Worm (Caenorhabditis elegans): ENCODE measurements around the gene sri-72.

Gene sri-72

ce11 chrV:556055-556454 lies 11.9 kb downstream of the sri-72 start, which contains the start of gene srx-8:
Gene srx-8 (minus strand): TSS chrV:556155.
- TF ChIP-seq hnd-1 (tag; optimal IDR thresholded peaks at IDR 0.05) (no peak), scrt-1 (GFP tag; IDR thresholded peaks at IDR 0.05) (no peak), hmbx-1 (tag; optimal IDR thresholded peaks at IDR 0.05) (no peak), ceh-13 (GFP tag; optimal IDR thresholded peaks at IDR 0.05) (no peak), ets-7 (tag; optimal IDR thresholded peaks at IDR 0.05) (no peak), aly-1 (tag; optimal IDR thresholded peaks at IDR 0.05) (no peak), pes-1 (GFP tag; IDR thresholded peaks at IDR 0.05) (no peak)

ce11 chrV:553067-553466 lies 14.9 kb downstream of the sri-72 start, which contains the start of gene C14C6.8:
Gene C14C6.8 (minus strand): TSS chrV:553167.
- no peak for TF ChIP-seq tbx-11 (GFP tag; IDR thresholded peaks at IDR 0.05)
- TF ChIP-seq hnd-1 (tag; optimal IDR thresholded peaks at IDR 0.05) = no peak
- no peak for TF ChIP-seq ets-7 (tag; optimal IDR thresholded peaks at IDR 0.05)
- no peak for TF ChIP-seq scrt-1 (GFP tag; IDR thresholded peaks at IDR 0.05)
- TF ChIP-seq F13C5.2 (tag; optimal IDR thresholded peaks at IDR 0.05) = no peak
- TF ChIP-seq pes-1 (GFP tag; IDR thresholded peaks at IDR 0.05) = no peak
- TF ChIP-seq ceh-13 (GFP tag; optimal IDR thresholded peaks at IDR 0.05) = no peak
- no peak for TF ChIP-seq ama-1 (optimal IDR thresholded peaks at IDR 0.05)
- TF ChIP-seq hmbx-1 (tag; optimal IDR thresholded peaks at IDR 0.05) = no peak
- no peak for TF ChIP-seq aly-1 (tag; optimal IDR thresholded peaks at IDR 0.05)
- TF ChIP-seq flt-1 (GFP tag; IDR thresholded peaks at IDR 0.05) = no peak
- TF ChIP-seq B0310.2 (tag; optimal IDR thresholded peaks at IDR 0.05) = no peak
- no peak for TF ChIP-seq tbx-37 (GFP tag; conservative IDR thresholded peaks at IDR 0.05)
- no peak for TF ChIP-seq sea-1 (GFP tag; conservative IDR thresholded peaks at IDR 0.05)
- no peak for TF ChIP-seq tra-4 (tag; optimal IDR thresholded peaks at IDR 0.05)
- TF ChIP-seq hmg-4 (GFP tag; optimal IDR thresholded peaks at IDR 0.05) = no peak
- TF ChIP-seq ceh-36 (tag; optimal IDR thresholded peaks at IDR 0.05) = no peak

ce11 chrV:552406-552805 lies 15.6 kb downstream of the sri-72 start:
- no peak for TF ChIP-seq hmbx-1 (tag; optimal IDR thresholded peaks at IDR 0.05)
- no peak for TF ChIP-seq flt-1 (GFP tag; IDR thresholded peaks at IDR 0.05)
- no peak for TF ChIP-seq sea-1 (GFP tag; conservative IDR thresholded peaks at IDR 0.05)
- no peak for TF ChIP-seq tbx-11 (GFP tag; IDR thresholded peaks at IDR 0.05)

- TF ChIP-seq B0310.2 (tag; optimal IDR thresholded peaks at IDR 0.05) = no peak
- TF ChIP-seq sea-1 (GFP tag; conservative IDR thresholded peaks at IDR 0.05) = no peak
- no peak for TF ChIP-seq pes-1 (GFP tag; IDR thresholded peaks at IDR 0.05)
- no peak for TF ChIP-seq ceh-13 (GFP tag; optimal IDR thresholded peaks at IDR 0.05)
- no peak for TF ChIP-seq ama-1 (optimal IDR thresholded peaks at IDR 0.05)
- no peak for TF ChIP-seq ceh-36 (tag; optimal IDR thresholded peaks at IDR 0.05)
- no peak for TF ChIP-seq scrt-1 (GFP tag; IDR thresholded peaks at IDR 0.05)
- TF ChIP-seq F13C5.2 (tag; optimal IDR thresholded peaks at IDR 0.05) = no peak
- TF ChIP-seq tbx-37 (GFP tag; conservative IDR thresholded peaks at IDR 0.05) = no peak
- no peak for TF ChIP-seq hmg-4 (GFP tag; optimal IDR thresholded peaks at IDR 0.05)
- TF ChIP-seq hnd-1 (tag; optimal IDR thresholded peaks at IDR 0.05) = no peak
Observed at ce11 chrV:547980-548379, 20.0 kb downstream of the sri-72 start, which contains the start of gene C14C6.6. Gene C14C6.6 (minus strand): TSS chrV:548080.

DNA sequence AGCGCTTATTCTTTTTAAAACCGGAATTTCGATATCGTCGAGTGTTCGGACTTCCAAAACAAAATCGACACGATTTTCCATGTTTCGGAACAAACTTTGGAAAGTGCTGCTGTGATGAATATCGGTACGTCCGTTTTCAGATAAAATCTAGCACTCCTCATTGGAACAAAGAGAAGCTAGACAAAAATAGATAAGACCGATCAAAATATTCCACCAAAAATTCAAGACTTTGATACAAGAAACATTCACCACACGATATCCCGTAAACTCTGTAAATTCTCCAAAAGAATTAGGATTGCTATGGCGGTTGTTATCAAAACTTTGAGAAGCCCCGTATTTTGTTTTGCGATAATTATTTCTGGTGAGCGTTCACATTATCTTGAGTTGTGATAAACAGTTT lies 24.8 kb downstream of the sri-72 start, which contains the start of gene C14C6.3:
C14C6.3 (plus strand) TSS at position 301 of the 400 bp plus-strand sequence.
- TF ChIP-seq ceh-13 (GFP tag; optimal IDR thresholded peaks at IDR 0.05) (no peak), F13C5.2 (tag; optimal IDR thresholded peaks at IDR 0.05) (no peak), hmg-4 (GFP tag; optimal IDR thresholded peaks at IDR 0.05) (no peak), tbx-11 (GFP tag; IDR thresholded peaks at IDR 0.05) (no peak), ama-1 (optimal IDR thresholded peaks at IDR 0.05) (no peak), hmbx-1 (tag; optimal IDR thresholded peaks at IDR 0.05) (no peak), sea-1 (GFP tag; conservative IDR thresholded peaks at IDR 0.05) (no peak), hnd-1 (tag; optimal IDR thresholded peaks at IDR 0.05) (no peak), tra-4 (tag; optimal IDR thresholded peaks at IDR 0.05) (no peak), aly-1 (tag; optimal IDR thresholded peaks at IDR 0.05) (no peak), flt-1 (GFP tag; IDR thresholded peaks at IDR 0.05) (no peak), pes-1 (GFP tag; IDR thresholded peaks at IDR 0.05) (no peak), B0310.2 (tag; optimal IDR thresholded peaks at IDR 0.05) (no peak), scrt-1 (GFP tag; IDR thresholded peaks at IDR 0.05) (no peak), ets-7 (tag; optimal IDR thresholded peaks at IDR 0.05) (no peak), tbx-37 (GFP tag; conservative IDR thresholded peaks at IDR 0.05) (no peak), ceh-36 (tag; optimal IDR thresholded peaks at IDR 0.05) (no peak)

- TF ChIP-seq sea-1 (GFP tag; conservative IDR thresholded peaks at IDR 0.05) (no peak), B0310.2 (tag; optimal IDR thresholded peaks at IDR 0.05) (no peak), ama-1 (optimal IDR thresholded peaks at IDR 0.05) (no peak), hmg-4 (GFP tag; optimal IDR thresholded peaks at IDR 0.05) (no peak), aly-1 (tag; optimal IDR thresholded peaks at IDR 0.05) (no peak), tbx-37 (GFP tag; conservative IDR thresholded peaks at IDR 0.05) (no peak), ceh-13 (GFP tag; optimal IDR thresholded peaks at IDR 0.05) (no peak), F13C5.2 (tag; optimal IDR thresholded peaks at IDR 0.05) (no peak), ceh-36 (tag; optimal IDR thresholded peaks at IDR 0.05) (no peak), ets-7 (tag; optimal IDR thresholded peaks at IDR 0.05) (no peak), tra-4 (tag; optimal IDR thresholded peaks at IDR 0.05) (no peak), scrt-1 (GFP tag; IDR thresholded peaks at IDR 0.05) (no peak), pes-1 (GFP tag; IDR thresholded peaks at IDR 0.05) (no peak), hnd-1 (tag; optimal IDR thresholded peaks at IDR 0.05) (no peak), hmbx-1 (tag; optimal IDR thresholded peaks at IDR 0.05) (no peak), flt-1 (GFP tag; IDR thresholded peaks at IDR 0.05) (no peak), tbx-11 (GFP tag; IDR thresholded peaks at IDR 0.05) (no peak)
Observed at ce11 chrV:541470-541869, 26.5 kb downstream of the sri-72 start.

DNA sequence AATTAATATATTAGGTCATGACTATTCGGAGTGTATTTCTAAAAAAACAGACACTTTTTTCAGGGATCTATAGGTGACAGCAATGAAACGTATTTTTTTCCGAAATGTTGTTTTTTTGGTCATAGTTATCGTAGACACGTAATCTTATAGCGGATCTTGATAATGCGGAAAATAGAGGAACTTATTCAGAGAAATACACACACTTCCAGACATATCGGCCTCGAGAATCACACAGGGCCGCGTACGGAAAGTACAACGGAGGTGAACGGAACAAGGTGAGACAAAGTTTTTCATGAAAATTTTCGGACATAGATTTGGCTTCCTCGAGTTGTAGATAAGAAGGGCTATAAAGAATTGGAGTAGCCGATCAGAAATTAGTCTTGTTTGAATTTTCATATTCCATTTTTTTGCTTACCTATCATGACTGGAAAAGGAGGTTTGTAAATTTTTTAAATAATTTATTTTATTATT lies 28.9 kb downstream of the sri-72 start, which contains the start of gene nhr-155:
nhr-155 (plus strand) TSS at position 421 of the 471 bp plus-strand sequence.
- no peak for TF ChIP-seq scrt-1 (GFP tag; IDR thresholded peaks at IDR 0.05)
- TF ChIP-seq ets-7 (tag; optimal IDR thresholded peaks at IDR 0.05) = no peak
- TF ChIP-seq ceh-36 (tag; optimal IDR thresholded peaks at IDR 0.05) = no peak
- no peak for TF ChIP-seq tra-4 (tag; optimal IDR thresholded peaks at IDR 0.05)
- TF ChIP-seq aly-1 (tag; optimal IDR thresholded peaks at IDR 0.05) = no peak
- no peak for TF ChIP-seq pes-1 (GFP tag; IDR thresholded peaks at IDR 0.05)

Data from whole organism, early embryonic.